Worm (Caenorhabditis elegans) whole organism, L3 larva: ENCODE results near the gene srh-32.

Source experiments
- ceh-9 ChIP-seq: sonication (generic microtip); optimal IDR thresholded peaks from 2 replicates; lab custom pipeline; 2018; ENCODE audit warnings: missing biosample characterization, missing genetic modification characterization
- elt-2 ChIP-seq: sonication (generic microtip); optimal IDR thresholded peaks from 2 replicates; lab custom pipeline; 2016; ENCODE audit warnings: missing genetic modification reagents, mild to moderate bottlenecking, missing genetic modification characterization, missing compliant biosample characterization
- fos-1 ChIP-seq: fragments of 150-350 bp; optimal IDR thresholded peaks from 2 replicates; lab custom pipeline; 2014; ENCODE audit warnings: missing biosample characterization, missing genetic modification characterization
- nhr-12 ChIP-seq: fragments of 150-350 bp; optimal IDR thresholded peaks from 2 replicates; lab custom pipeline; 2014; ENCODE audit warnings: missing biosample characterization, missing genetic modification characterization
- nhr-77 ChIP-seq: fragments of 150-350 bp; optimal IDR thresholded peaks from 2 replicates; lab custom pipeline; 2014; ENCODE audit warnings: missing biosample characterization, missing genetic modification characterization
- skn-1 ChIP-seq: fragments of 150-350 bp; optimal IDR thresholded peaks from 2 replicates; lab custom pipeline; 2014; ENCODE audit warnings: missing biosample characterization, missing genetic modification characterization
- snpc-4 ChIP-seq: fragments of 150-350 bp; optimal IDR thresholded peaks from 2 replicates; lab custom pipeline; 2014; ENCODE audit warnings: missing biosample characterization, missing genetic modification characterization
- ztf-11 ChIP-seq: fragments of 150-350 bp; optimal IDR thresholded peaks from 2 replicates; lab custom pipeline; 2014; ENCODE audit warnings: missing biosample characterization, missing genetic modification characterization

- TF ChIP-seq skn-1 (tag; lab: Kevin White, UChicago) = no peak
- no peak for TF ChIP-seq nhr-77 (tag; lab: Kevin White, UChicago)
- TF ChIP-seq snpc-4 (tag; lab: Kevin White, UChicago) = no peak
- TF ChIP-seq fos-1 (tag; lab: Kevin White, UChicago) = no peak
- no peak for TF ChIP-seq nhr-12 (tag; lab: Kevin White, UChicago)
- TF ChIP-seq elt-2 (tag; lab: Kevin White, UChicago) = no peak
- TF ChIP-seq ztf-11 (tag; lab: Kevin White, UChicago) = no peak
- TF ChIP-seq ceh-9 = no peak
These were observed 5.3 kb downstream of the srh-32 start for ce11 chrV:17706217-17706806.
